Worm (Caenorhabditis elegans): Measurements from ENCODE around the gene stn-2.

The stn-2 gene

DNA sequence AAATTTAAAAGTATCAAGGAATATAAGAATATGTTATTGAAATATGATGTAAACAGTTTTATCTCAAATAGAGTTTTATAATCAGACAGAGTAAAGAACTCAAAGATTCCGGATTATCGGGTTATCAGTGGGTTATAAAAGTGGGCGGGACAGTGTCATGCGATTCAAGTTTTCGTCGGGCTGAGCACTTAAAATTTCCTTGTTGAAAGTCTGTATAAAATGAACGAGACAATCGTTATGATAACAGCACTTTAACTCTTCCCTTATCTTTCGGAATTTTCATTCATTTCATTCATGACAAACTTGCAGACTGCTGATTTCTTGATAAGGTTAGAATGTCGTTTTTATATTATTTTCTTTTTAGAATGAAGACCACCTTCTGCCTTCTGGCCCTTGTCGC, 45.2 kb upstream of the stn-2 start, which contains the start of gene spp-14 (continued):
- TF ChIP-seq pqm-1 (tag; optimal IDR thresholded peaks at IDR 0.05) (no peak), blmp-1 (tag; optimal IDR thresholded peaks at IDR 0.05) (no peak)

DNA sequence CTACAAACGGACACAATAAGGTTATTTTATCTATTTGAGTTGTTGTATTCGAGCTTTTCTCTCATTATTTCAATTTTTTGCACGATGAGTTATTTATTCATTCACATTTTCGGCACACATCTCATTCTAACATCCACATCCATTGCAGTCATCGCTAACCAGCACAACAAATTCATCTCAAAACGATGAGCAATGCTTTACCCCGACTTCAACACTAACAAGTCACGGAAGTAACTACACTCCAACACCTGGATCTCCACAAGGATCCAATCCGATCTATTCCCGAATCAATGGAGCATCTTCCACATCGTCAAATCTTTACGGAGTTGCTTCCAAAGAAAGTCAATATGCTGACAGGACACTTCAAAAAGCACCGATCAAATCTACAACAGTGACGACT, 43.7 kb upstream of the stn-2 start:
- TF ChIP-seq irx-1 (tag; optimal IDR thresholded peaks at IDR 0.05) (no peak), aly-2 (tag; optimal IDR thresholded peaks at IDR 0.05) (no peak), ets-5 (GFP tag; IDR thresholded peaks at IDR 0.05) (no peak), Y116A8C.19 (tag; optimal IDR thresholded peaks at IDR 0.05; ENCODE audit: borderline replicate concordance) (no peak), nhr-47 (tag; optimal IDR thresholded peaks at IDR 0.05) (no peak), egl-27 (tag; optimal IDR thresholded peaks at IDR 0.05) (no peak), grh-1 (GFP tag; IDR thresholded peaks at IDR 0.05) (no peak), tbx-2 (tag; optimal IDR thresholded peaks at IDR 0.05) (no peak), nhr-90 (tag; optimal IDR thresholded peaks at IDR 0.05; ENCODE audit: poor library complexity) (no peak), ces-1 (GFP tag; optimal IDR thresholded peaks at IDR 0.05) (no peak), F16B12.6 (tag; optimal IDR thresholded peaks at IDR 0.05) (no peak), jun-1 (tag; optimal IDR thresholded peaks at IDR 0.05) (no peak), pax-3 (tag; optimal IDR thresholded peaks at IDR 0.05) (no peak), sox-4 (tag; optimal IDR thresholded peaks at IDR 0.05) (no peak), xbp-1 (tag; optimal IDR thresholded peaks at IDR 0.05) (no peak), elt-2 (tag; optimal IDR thresholded peaks at IDR 0.05) (no peak), mef-2 (tag; optimal IDR thresholded peaks at IDR 0.05) (no peak)

DNA sequence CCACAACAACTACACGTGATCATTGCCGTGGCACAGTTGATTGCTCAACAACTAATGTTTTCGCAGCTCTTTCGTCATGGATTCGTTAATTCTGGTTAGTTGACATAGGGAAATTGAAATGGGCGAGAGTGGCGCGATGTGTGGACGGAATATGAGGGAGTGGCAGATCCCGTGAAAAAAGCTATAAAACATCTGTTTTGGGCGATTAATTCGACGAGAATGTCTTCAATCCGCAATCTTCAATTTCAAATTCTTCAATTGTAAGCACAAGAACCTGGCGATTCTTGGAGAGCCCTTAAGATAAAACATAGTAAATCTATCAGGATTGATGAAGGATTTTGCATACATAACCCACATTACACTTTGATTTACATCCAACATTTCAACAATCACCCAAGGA, 40.1 kb upstream of the stn-2 start:
- TF ChIP-seq ztf-4 (tag; optimal IDR thresholded peaks at IDR 0.05) = no peak
- peak; percentile 77 for TF ChIP-seq dsc-1 (tag; optimal IDR thresholded peaks at IDR 0.05)
- no peak for TF ChIP-seq rnt-1 (tag; optimal IDR thresholded peaks at IDR 0.05)
- TF ChIP-seq nhr-28 (tag; optimal IDR thresholded peaks at IDR 0.05) = no peak
- no peak for TF ChIP-seq aha-1 (tag; optimal IDR thresholded peaks at IDR 0.05)
- TF ChIP-seq ets-5 (GFP tag; IDR thresholded peaks at IDR 0.05) = no peak

DNA sequence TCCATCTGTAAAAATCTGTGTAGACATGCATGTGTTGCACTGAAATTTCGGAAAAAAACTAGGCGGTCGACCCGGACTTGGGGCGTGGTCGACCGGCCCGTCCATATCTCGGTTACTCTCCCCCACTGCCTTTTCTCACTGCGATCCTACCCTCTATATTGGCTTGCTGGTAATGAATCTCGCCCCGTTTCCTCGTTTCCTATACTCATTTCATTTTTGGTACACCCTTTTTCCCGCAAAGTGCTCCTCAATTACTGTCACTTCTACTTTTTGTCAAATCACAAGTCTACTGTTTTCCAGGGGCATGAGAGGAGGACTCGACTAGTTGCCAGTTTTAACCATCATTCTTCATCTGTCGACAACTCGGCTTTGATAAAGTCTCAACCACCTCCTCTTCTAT, 38.6 kb upstream of the stn-2 start, which contains the start of gene K09F5.6:
Gene K09F5.6 (plus strand): TSS at position 301 of the 400 bp plus-strand sequence.
- TF ChIP-seq mep-1 (tag; optimal IDR thresholded peaks at IDR 0.05) (no peak), blmp-1 (tag; optimal IDR thresholded peaks at IDR 0.05) (no peak), fkh-4 (tag; optimal IDR thresholded peaks at IDR 0.05; ENCODE audit: borderline replicate concordance) (no peak), ztf-11 (tag; optimal IDR thresholded peaks at IDR 0.05) (no peak), dpl-1 (GFP tag; optimal IDR thresholded peaks at IDR 0.05) (no peak), ceh-8 (GFP tag; optimal IDR thresholded peaks at IDR 0.05) (no peak), aha-1 (tag; optimal IDR thresholded peaks at IDR 0.05) (no peak), unc-130 (tag; optimal IDR thresholded peaks at IDR 0.05) (no peak), ceh-88 (GFP tag; IDR thresholded peaks at IDR 0.05) (no peak), fkh-10 (GFP tag; optimal IDR thresholded peaks at IDR 0.05) (no peak), C16A3.4 (tag; optimal IDR thresholded peaks at IDR 0.05) (no peak), aly-2 (tag; optimal IDR thresholded peaks at IDR 0.05) (no peak), elt-2 (tag; optimal IDR thresholded peaks at IDR 0.05) (no peak), jun-1 (tag; optimal IDR thresholded peaks at IDR 0.05) (no peak), nhr-85 (tag) (no peak), hlh-4 (tag; optimal IDR thresholded peaks at IDR 0.05) (no peak), nhr-90 (tag; optimal IDR thresholded peaks at IDR 0.05; ENCODE audit: poor library complexity) (no peak), C04F5.9 (tag; optimal IDR thresholded peaks at IDR 0.05) (no peak), fkh-8 (tag; optimal IDR thresholded peaks at IDR 0.05) (no peak)

DNA sequence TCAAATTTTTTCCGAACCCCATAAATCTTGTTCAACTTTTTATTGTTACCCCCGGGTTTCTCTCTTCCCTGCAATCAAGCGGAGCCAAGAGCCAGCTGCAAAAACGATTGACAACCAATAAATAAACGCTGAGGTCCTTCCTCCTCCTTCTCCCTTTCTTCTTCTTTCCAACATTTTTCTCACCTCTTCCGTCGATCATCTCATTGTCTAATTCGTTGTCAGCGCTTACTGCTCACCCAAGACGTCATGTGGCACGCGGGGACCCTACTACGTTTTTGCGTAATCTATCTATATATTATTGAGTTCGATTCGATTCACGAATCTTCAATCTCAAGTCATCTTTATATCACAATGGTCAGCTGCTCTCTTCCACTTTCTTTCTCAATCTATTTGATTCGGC, 35.0 kb upstream of the stn-2 start:
- TF ChIP-seq elt-3 (tag; optimal IDR thresholded peaks at IDR 0.05) (no peak), rnt-1 (tag; optimal IDR thresholded peaks at IDR 0.05) (peak; percentile 68), unc-62 (GFP tag; optimal IDR thresholded peaks at IDR 0.05) (no peak), ets-5 (GFP tag; IDR thresholded peaks at IDR 0.05) (no peak), nhr-19 (GFP tag; conservative IDR thresholded peaks at IDR 0.05) (peak; percentile 52), nhr-84 (tag; optimal IDR thresholded peaks at IDR 0.05) (no peak), mep-1 (tag; optimal IDR thresholded peaks at IDR 0.05) (no peak), lin-35 (GFP tag; optimal IDR thresholded peaks at IDR 0.05) (no peak), pag-3 (tag; optimal IDR thresholded peaks at IDR 0.05; ENCODE audit: borderline replicate concordance, insufficient read depth) (no peak), fkh-8 (tag; optimal IDR thresholded peaks at IDR 0.05) (no peak), nhr-20 (tag; optimal IDR thresholded peaks at IDR 0.05) (peak; percentile 38), lsy-2 (tag; optimal IDR thresholded peaks at IDR 0.05) (peak in 1 of 2 experiments; percentile 41), nhr-71 (tag; optimal IDR thresholded peaks at IDR 0.05) (peak; percentile 78), lin-14 (GFP tag; optimal IDR thresholded peaks at IDR 0.05) (peak; percentile 78), ces-1 (GFP tag; optimal IDR thresholded peaks at IDR 0.05) (no peak)

Measured in whole organism, L1 larva.